Worm (Caenorhabditis elegans): ENCODE data around the gene dyf-19.

DNA sequence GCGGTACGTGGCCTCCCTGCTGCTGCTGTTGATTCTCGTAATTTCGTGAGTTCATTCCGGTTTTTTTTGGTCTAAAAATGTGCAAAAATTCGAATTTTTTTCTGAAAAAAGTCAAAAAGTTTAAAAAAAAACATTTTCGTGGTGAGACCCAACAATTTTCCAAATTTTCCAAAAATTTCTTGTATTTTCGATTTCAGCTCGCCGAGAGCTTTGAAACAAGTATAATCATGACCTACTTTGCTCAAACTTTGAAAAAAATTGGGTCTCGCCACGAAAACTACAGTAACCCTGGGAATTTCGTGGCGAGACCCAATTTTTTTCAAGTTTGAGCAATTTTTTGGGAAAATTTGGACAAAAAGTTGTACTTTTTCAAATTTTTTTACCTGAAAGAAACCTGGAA lies 16.0 kb downstream of the dyf-19 start, which contains the start of gene Y43F8C.6:
- TF ChIP-seq snpc-4 (tag; optimal IDR thresholded peaks at IDR 0.05) (no peak), lsy-2 (tag; optimal IDR thresholded peaks at IDR 0.05) (no peak), hlh-17 (GFP tag; optimal IDR thresholded peaks at IDR 0.05; ENCODE audit: borderline replicate concordance) (no peak), ceh-88 (GFP tag; IDR thresholded peaks at IDR 0.05) (no peak), rnt-1 (tag; optimal IDR thresholded peaks at IDR 0.05) (no peak), ces-1 (GFP tag; optimal IDR thresholded peaks at IDR 0.05) (no peak), efl-3 (GFP tag; optimal IDR thresholded peaks at IDR 0.05) (no peak), unc-30 (tag; optimal IDR thresholded peaks at IDR 0.05) (no peak), ets-5 (GFP tag; IDR thresholded peaks at IDR 0.05) (no peak)
